Worm (Caenorhabditis elegans): ENCODE measurements around the gene unc-132.

The unc-132 gene

ce11 chrV:3686899-3687298 is at the start of gene unc-132:
TSS of gene unc-132 (plus strand) at chrV:3687106.
- TF ChIP-seq tbx-11 (GFP tag; IDR thresholded peaks at IDR 0.05) (no peak), flt-1 (GFP tag; IDR thresholded peaks at IDR 0.05) (no peak), F13C5.2 (tag; optimal IDR thresholded peaks at IDR 0.05) (no peak), tra-4 (tag; optimal IDR thresholded peaks at IDR 0.05) (no peak), aly-1 (tag; optimal IDR thresholded peaks at IDR 0.05) (no peak), hnd-1 (tag; optimal IDR thresholded peaks at IDR 0.05) (no peak), B0310.2 (tag; optimal IDR thresholded peaks at IDR 0.05) (no peak), tbx-37 (GFP tag; conservative IDR thresholded peaks at IDR 0.05) (no peak), sea-1 (GFP tag; conservative IDR thresholded peaks at IDR 0.05) (no peak), ama-1 (optimal IDR thresholded peaks at IDR 0.05) (no peak), ets-7 (tag; optimal IDR thresholded peaks at IDR 0.05) (no peak), hmbx-1 (tag; optimal IDR thresholded peaks at IDR 0.05) (no peak), scrt-1 (GFP tag; IDR thresholded peaks at IDR 0.05) (no peak), ceh-13 (GFP tag; optimal IDR thresholded peaks at IDR 0.05) (no peak), hmg-4 (GFP tag; optimal IDR thresholded peaks at IDR 0.05) (no peak), ceh-36 (tag; optimal IDR thresholded peaks at IDR 0.05) (no peak), pes-1 (GFP tag; IDR thresholded peaks at IDR 0.05) (no peak)

- TF ChIP-seq sea-1 (GFP tag; conservative IDR thresholded peaks at IDR 0.05) (no peak), hmg-4 (GFP tag; optimal IDR thresholded peaks at IDR 0.05) (no peak), tbx-37 (GFP tag; conservative IDR thresholded peaks at IDR 0.05) (no peak), hnd-1 (tag; optimal IDR thresholded peaks at IDR 0.05) (no peak), tbx-11 (GFP tag; IDR thresholded peaks at IDR 0.05) (no peak), scrt-1 (GFP tag; IDR thresholded peaks at IDR 0.05) (no peak), tra-4 (tag; optimal IDR thresholded peaks at IDR 0.05) (no peak), ceh-13 (GFP tag; optimal IDR thresholded peaks at IDR 0.05) (no peak), ama-1 (optimal IDR thresholded peaks at IDR 0.05) (no peak), hmbx-1 (tag; optimal IDR thresholded peaks at IDR 0.05) (no peak), flt-1 (GFP tag; IDR thresholded peaks at IDR 0.05) (no peak), pes-1 (GFP tag; IDR thresholded peaks at IDR 0.05) (no peak), aly-1 (tag; optimal IDR thresholded peaks at IDR 0.05) (no peak), B0310.2 (tag; optimal IDR thresholded peaks at IDR 0.05) (no peak), ets-7 (tag; optimal IDR thresholded peaks at IDR 0.05) (no peak), F13C5.2 (tag; optimal IDR thresholded peaks at IDR 0.05) (no peak), ceh-36 (tag; optimal IDR thresholded peaks at IDR 0.05) (no peak)
Measured at ce11 chrV:3639873-3640272, 47.0 kb upstream of the unc-132 start.

ce11 chrV:3644193-3644693 is 42.7 kb upstream of the unc-132 start, which contains the start of gene F59B1.8:
TSS of gene F59B1.8 (minus strand) at chrV:3644243.
- TF ChIP-seq ceh-13 (GFP tag; optimal IDR thresholded peaks at IDR 0.05) (no peak), scrt-1 (GFP tag; IDR thresholded peaks at IDR 0.05) (no peak), ets-7 (tag; optimal IDR thresholded peaks at IDR 0.05) (no peak), tbx-11 (GFP tag; IDR thresholded peaks at IDR 0.05) (no peak), aly-1 (tag; optimal IDR thresholded peaks at IDR 0.05) (no peak)

ce11 chrV:3647862-3648261 is 39.0 kb upstream of the unc-132 start, which contains the start of gene F59B1.10:
TSS of gene F59B1.10 (minus strand) at chrV:3647962.
- TF ChIP-seq flt-1 (GFP tag; IDR thresholded peaks at IDR 0.05) (no peak), hmg-4 (GFP tag; optimal IDR thresholded peaks at IDR 0.05) (no peak), F13C5.2 (tag; optimal IDR thresholded peaks at IDR 0.05) (no peak), hnd-1 (tag; optimal IDR thresholded peaks at IDR 0.05) (no peak), tbx-11 (GFP tag; IDR thresholded peaks at IDR 0.05) (no peak), ama-1 (optimal IDR thresholded peaks at IDR 0.05) (no peak), hmbx-1 (tag; optimal IDR thresholded peaks at IDR 0.05) (no peak), ceh-13 (GFP tag; optimal IDR thresholded peaks at IDR 0.05) (no peak), ets-7 (tag; optimal IDR thresholded peaks at IDR 0.05) (no peak), scrt-1 (GFP tag; IDR thresholded peaks at IDR 0.05) (no peak), ceh-36 (tag; optimal IDR thresholded peaks at IDR 0.05) (no peak), tra-4 (tag; optimal IDR thresholded peaks at IDR 0.05) (no peak), aly-1 (tag; optimal IDR thresholded peaks at IDR 0.05) (no peak), sea-1 (GFP tag; conservative IDR thresholded peaks at IDR 0.05) (no peak)

- TF ChIP-seq ceh-13 (GFP tag; optimal IDR thresholded peaks at IDR 0.05): no peak
- no peak for TF ChIP-seq flt-1 (GFP tag; IDR thresholded peaks at IDR 0.05)
- TF ChIP-seq pes-1 (GFP tag; IDR thresholded peaks at IDR 0.05): no peak
- TF ChIP-seq ets-7 (tag; optimal IDR thresholded peaks at IDR 0.05): no peak
- TF ChIP-seq hmbx-1 (tag; optimal IDR thresholded peaks at IDR 0.05): no peak
- TF ChIP-seq tra-4 (tag; optimal IDR thresholded peaks at IDR 0.05): no peak
- no peak for TF ChIP-seq hnd-1 (tag; optimal IDR thresholded peaks at IDR 0.05)
- TF ChIP-seq hmg-4 (GFP tag; optimal IDR thresholded peaks at IDR 0.05): no peak
Measured at ce11 chrV:3649473-3649872, 37.4 kb upstream of the unc-132 start, which contains the start of gene str-114. TSS of gene str-114 (plus strand) at chrV:3649773.

ce11 chrV:3659472-3659871 is 27.4 kb upstream of the unc-132 start, which contains the start of gene acr-23:
TSS of gene acr-23 (minus strand) at chrV:3659572.
- no peak for TF ChIP-seq tra-4 (tag; optimal IDR thresholded peaks at IDR 0.05)
- no peak for TF ChIP-seq aly-1 (tag; optimal IDR thresholded peaks at IDR 0.05)
- TF ChIP-seq hmg-4 (GFP tag; optimal IDR thresholded peaks at IDR 0.05): no peak
- no peak for TF ChIP-seq tbx-37 (GFP tag; conservative IDR thresholded peaks at IDR 0.05)
- no peak for TF ChIP-seq ets-7 (tag; optimal IDR thresholded peaks at IDR 0.05)
- TF ChIP-seq F13C5.2 (tag; optimal IDR thresholded peaks at IDR 0.05): no peak
- no peak for TF ChIP-seq ceh-13 (GFP tag; optimal IDR thresholded peaks at IDR 0.05)
- TF ChIP-seq ama-1 (optimal IDR thresholded peaks at IDR 0.05): no peak
- no peak for TF ChIP-seq tbx-11 (GFP tag; IDR thresholded peaks at IDR 0.05)
- TF ChIP-seq hmbx-1 (tag; optimal IDR thresholded peaks at IDR 0.05): no peak
- no peak for TF ChIP-seq B0310.2 (tag; optimal IDR thresholded peaks at IDR 0.05)
- no peak for TF ChIP-seq sea-1 (GFP tag; conservative IDR thresholded peaks at IDR 0.05)
- no peak for TF ChIP-seq scrt-1 (GFP tag; IDR thresholded peaks at IDR 0.05)
- TF ChIP-seq ceh-36 (tag; optimal IDR thresholded peaks at IDR 0.05): no peak
- no peak for TF ChIP-seq pes-1 (GFP tag; IDR thresholded peaks at IDR 0.05)

- TF ChIP-seq pes-1 (GFP tag; IDR thresholded peaks at IDR 0.05): no peak
- TF ChIP-seq ets-7 (tag; optimal IDR thresholded peaks at IDR 0.05): no peak
- TF ChIP-seq hmg-4 (GFP tag; optimal IDR thresholded peaks at IDR 0.05): no peak
Measured at ce11 chrV:3666887-3667286, 20.0 kb upstream of the unc-132 start, which contains the start of gene str-113. TSS of gene str-113 (minus strand) at chrV:3666987.

Measured in whole organism, early embryonic.